Worm (Caenorhabditis elegans) whole organism, L1 larva: Measurements from ENCODE around the gene ceh-92.
A peak's percentile ranks its signal among the peaks of the same experiment; 100 is the strongest.

ENCODE experiments used
- C16A3.4 ChIP-seq: fragments of 150-350 bp; optimal IDR thresholded peaks from 2 replicates; lab custom pipeline; 2014; ENCODE audit warnings: missing biosample characterization, missing genetic modification characterization
- F16B12.6 ChIP-seq: fragments of 150-350 bp; optimal IDR thresholded peaks from 2 replicates; lab custom pipeline; 2014; ENCODE audit warnings: missing biosample characterization, missing genetic modification characterization
- alr-1 ChIP-seq: fragments of 200-800 bp; sonication (Bioruptor generic); optimal IDR thresholded peaks from 2 replicates; lab custom pipeline; 2018; ENCODE audit warnings: borderline replicate concordance, mild to moderate bottlenecking, missing genetic modification characterization, missing compliant biosample characterization
- blmp-1 ChIP-seq: fragments of 150-350 bp; optimal IDR thresholded peaks from 2 replicates; lab custom pipeline; 2014; ENCODE audit warnings: missing biosample characterization, missing genetic modification characterization
- ceh-8 ChIP-seq: fragments of 200-800 bp; sonication (Bioruptor generic); optimal IDR thresholded peaks from 2 replicates; lab custom pipeline; 2018; ENCODE audit warnings: mild to moderate bottlenecking, missing genetic modification characterization, moderate library complexity, missing compliant biosample characterization
- ceh-82 ChIP-seq, 3 experiments: fragments of 150-350 bp in 1 of 3; sonication (generic microtip) in 2 of 3; optimal IDR thresholded peaks; 2 replicates each; lab custom pipeline; 2014 to 2017; ENCODE audit warnings: missing biosample characterization in 3 of 3, missing genetic modification characterization in 3 of 3
- ceh-88 ChIP-seq: fragments of 200-800 bp; sonication (Bioruptor generic); IDR thresholded peaks from 2 replicates; pipeline ENCODE4 v1.3.6; 2022; ENCODE audit warnings: missing genetic modification characterization, missing compliant biosample characterization
- ceh-90 ChIP-seq: sonication (generic microtip); optimal IDR thresholded peaks from 2 replicates; lab custom pipeline; 2016; ENCODE audit warnings: missing genetic modification characterization, missing compliant biosample characterization
- dpl-1 ChIP-seq, 3 experiments: fragments of 150-350 bp in 2 of 3; sonication (generic microtip) in 1 of 3; optimal IDR thresholded peaks; 2 replicates each; lab custom pipeline; 2014 to 2017; ENCODE audit warnings: missing biosample characterization in 3 of 3, missing genetic modification characterization in 3 of 3, missing genetic modification reagents in 3 of 3
- dsc-1 ChIP-seq: sonication (generic microtip); optimal IDR thresholded peaks from 2 replicates; lab custom pipeline; 2016; ENCODE audit warnings: mild to moderate bottlenecking, missing genetic modification characterization, missing compliant biosample characterization
- efl-1 ChIP-seq, 4 experiments: fragments of 150-350 bp; optimal IDR thresholded peaks in 3 of 4; peaks in 1 of 4; 1 replicate in 1 of 4; 2 replicates in 3 of 4; lab custom pipeline; 2014; ENCODE audit warnings: missing biosample characterization in 2 of 4, missing genetic modification characterization in 2 of 4, missing genetic modification reagents in 2 of 4
- efl-3 ChIP-seq: fragments of 200-800 bp; sonication (Bioruptor generic); optimal IDR thresholded peaks from 2 replicates; lab custom pipeline; 2018; ENCODE audit warnings: mild to moderate bottlenecking, missing genetic modification characterization, missing compliant biosample characterization
- egl-27 ChIP-seq, 2 experiments: fragments of 150-350 bp in 1 of 2; sonication (generic microtip); optimal IDR thresholded peaks; 3 replicates each; lab custom pipeline; 2017 to 2018; ENCODE audit warnings: missing biosample characterization in 2 of 2, missing genetic modification characterization in 2 of 2, missing genetic modification reagents in 2 of 2
- elt-3 ChIP-seq, 6 experiments: fragments of 150-350 bp in 1 of 6; sonication (generic microtip); optimal IDR thresholded peaks; 2 replicates each; lab custom pipeline; 2017 to 2018; ENCODE audit warnings: missing biosample characterization in 6 of 6, missing genetic modification characterization in 6 of 6, inconsistent platforms in 1 of 6
- fkh-10 ChIP-seq: sonication (generic microtip); optimal IDR thresholded peaks from 2 replicates; lab custom pipeline; 2017; ENCODE audit warnings: missing biosample characterization, missing genetic modification reagents, missing genetic modification characterization
- fkh-8 ChIP-seq: sonication (generic microtip); optimal IDR thresholded peaks from 2 replicates; lab custom pipeline; 2016; ENCODE audit warnings: mild to moderate bottlenecking, missing genetic modification characterization, missing compliant biosample characterization
- hlh-17 ChIP-seq: fragments of 200-800 bp; sonication (Bioruptor generic); optimal IDR thresholded peaks from 2 replicates; lab custom pipeline; 2018; ENCODE audit warnings: missing genetic modification characterization, mild to moderate bottlenecking, missing compliant biosample characterization, moderate library complexity, borderline replicate concordance
- irx-1 ChIP-seq: sonication (generic microtip); optimal IDR thresholded peaks from 2 replicates; lab custom pipeline; 2016; ENCODE audit warnings: missing genetic modification characterization, missing compliant biosample characterization
- isw-1 ChIP-seq: fragments of 200-800 bp; sonication (Bioruptor generic); IDR thresholded peaks from 2 replicates; pipeline ENCODE4 v1.3.6; 2022; ENCODE audit warnings: missing genetic modification characterization, missing compliant biosample characterization
- jun-1 ChIP-seq: fragments of 150-350 bp; optimal IDR thresholded peaks from 2 replicates; lab custom pipeline; 2014; ENCODE audit warnings: missing biosample characterization, missing genetic modification reagents, missing genetic modification characterization
- lin-13 ChIP-seq: fragments of 150-350 bp; optimal IDR thresholded peaks from 2 replicates; lab custom pipeline; 2014; ENCODE audit warnings: missing biosample characterization, missing genetic modification reagents, missing genetic modification characterization
- lin-15B ChIP-seq: fragments of 150-350 bp; sonication (generic microtip); optimal IDR thresholded peaks from 3 replicates; lab custom pipeline; 2014; ENCODE audit warnings: missing biosample characterization, missing genetic modification characterization
- lin-35 ChIP-seq, 2 experiments: fragments of 150-350 bp; optimal IDR thresholded peaks; 2 replicates each; lab custom pipeline; 2014; ENCODE audit warnings: missing biosample characterization in 2 of 2, missing genetic modification characterization in 2 of 2, missing genetic modification reagents in 2 of 2
- lin-39 ChIP-seq: fragments of 150-350 bp; optimal IDR thresholded peaks from 2 replicates; lab custom pipeline; 2014; ENCODE audit warnings: missing biosample characterization, missing genetic modification reagents, missing genetic modification characterization
- lsy-2 ChIP-seq, 2 experiments: fragments of 150-350 bp; optimal IDR thresholded peaks; 2 replicates each; lab custom pipeline; 2014; ENCODE audit warnings: missing biosample characterization in 2 of 2, missing genetic modification characterization in 2 of 2
- mab-9 ChIP-seq: fragments of 200-800 bp; sonication (Bioruptor generic); IDR thresholded peaks from 2 replicates; pipeline ENCODE4 v1.3.6; 2022; ENCODE audit warnings: missing genetic modification reagents, missing genetic modification characterization, missing compliant biosample characterization
- mdl-1 ChIP-seq, 2 experiments: fragments of 150-350 bp; optimal IDR thresholded peaks; 2 replicates each; lab custom pipeline; 2014 to 2017; ENCODE audit warnings: missing biosample characterization in 2 of 2, missing genetic modification characterization in 2 of 2, inconsistent platforms in 1 of 2
- mef-2 ChIP-seq: fragments of 150-350 bp; optimal IDR thresholded peaks from 2 replicates; lab custom pipeline; 2014; ENCODE audit warnings: missing biosample characterization, missing genetic modification characterization
- mep-1 ChIP-seq: fragments of 150-350 bp; optimal IDR thresholded peaks from 2 replicates; lab custom pipeline; 2014; ENCODE audit warnings: missing biosample characterization, missing genetic modification characterization
- nhr-11 ChIP-seq: fragments of 150-350 bp; optimal IDR thresholded peaks from 2 replicates; lab custom pipeline; 2014; ENCODE audit warnings: missing biosample characterization, missing genetic modification characterization
- nhr-19 ChIP-seq: fragments of 200-800 bp; sonication (Bioruptor generic); conservative IDR thresholded peaks from 2 replicates; pipeline ENCODE4 v1.3.6; 2022; ENCODE audit warnings: missing genetic modification characterization, missing compliant biosample characterization
- nhr-20 ChIP-seq: sonication (generic microtip); optimal IDR thresholded peaks from 2 replicates; lab custom pipeline; 2016; ENCODE audit warnings: mild to moderate bottlenecking, missing genetic modification characterization, missing compliant biosample characterization
- nhr-28 ChIP-seq: fragments of 150-350 bp; optimal IDR thresholded peaks from 2 replicates; lab custom pipeline; 2014; ENCODE audit warnings: missing biosample characterization, missing genetic modification characterization
- nhr-77 ChIP-seq: fragments of 150-350 bp; optimal IDR thresholded peaks from 2 replicates; lab custom pipeline; 2014; ENCODE audit warnings: missing biosample characterization, missing genetic modification characterization
- nhr-85 ChIP-seq: sonication (generic microtip); peaks from one replicate; lab custom pipeline; 2016; ENCODE audit warnings: missing genetic modification characterization, inconsistent platforms, missing compliant biosample characterization
- nhr-90 ChIP-seq: sonication (generic microtip); optimal IDR thresholded peaks from 2 replicates; lab custom pipeline; 2016; ENCODE audit warnings: mild to moderate bottlenecking, missing genetic modification characterization, missing compliant biosample characterization; ENCODE audit not compliant: poor library complexity
- pax-3 ChIP-seq: fragments of 200-800 bp; sonication (Bioruptor generic); optimal IDR thresholded peaks from 2 replicates; lab custom pipeline; 2018; ENCODE audit warnings: mild to moderate bottlenecking, missing genetic modification characterization, moderate library complexity, missing compliant biosample characterization
- pqm-1 ChIP-seq: sonication (generic microtip); optimal IDR thresholded peaks from 3 replicates; lab custom pipeline; 2017; ENCODE audit warnings: missing biosample characterization, missing genetic modification characterization
- rnt-1 ChIP-seq: sonication (generic microtip); optimal IDR thresholded peaks from 2 replicates; lab custom pipeline; 2016; ENCODE audit warnings: mild to moderate bottlenecking, missing genetic modification characterization, moderate library complexity, missing compliant biosample characterization
- skn-1 ChIP-seq: fragments of 150-350 bp; optimal IDR thresholded peaks from 2 replicates; lab custom pipeline; 2014; ENCODE audit warnings: missing biosample characterization, missing genetic modification characterization
- snpc-4 ChIP-seq: fragments of 150-350 bp; optimal IDR thresholded peaks from 2 replicates; lab custom pipeline; 2014; ENCODE audit warnings: missing biosample characterization, missing genetic modification characterization
- snu-23 ChIP-seq: sonication (generic microtip); optimal IDR thresholded peaks from 2 replicates; lab custom pipeline; 2016; ENCODE audit warnings: missing genetic modification characterization, missing compliant biosample characterization
- swsn-7 ChIP-seq: sonication (generic microtip); optimal IDR thresholded peaks from 2 replicates; lab custom pipeline; 2016; ENCODE audit warnings: missing genetic modification characterization, missing compliant biosample characterization
- tbx-2 ChIP-seq: sonication (generic microtip); optimal IDR thresholded peaks from 2 replicates; lab custom pipeline; 2016; ENCODE audit warnings: missing genetic modification characterization, missing compliant biosample characterization
- unc-130 ChIP-seq: fragments of 150-350 bp; optimal IDR thresholded peaks from 2 replicates; lab custom pipeline; 2017; ENCODE audit warnings: missing biosample characterization, missing genetic modification characterization, inconsistent platforms
- unc-86 ChIP-seq: sonication (generic microtip); optimal IDR thresholded peaks from 2 replicates; lab custom pipeline; 2016; ENCODE audit warnings: missing genetic modification characterization, missing compliant biosample characterization
- vab-15 ChIP-seq: sonication (generic microtip); optimal IDR thresholded peaks from 2 replicates; lab custom pipeline; 2017; ENCODE audit warnings: missing genotype, mild to moderate bottlenecking, missing genetic modification characterization, missing compliant biosample characterization
- xbp-1 ChIP-seq: sonication (generic microtip); optimal IDR thresholded peaks from 2 replicates; lab custom pipeline; 2016; ENCODE audit warnings: missing genetic modification characterization, missing compliant biosample characterization
- zip-4 ChIP-seq: fragments of 200-800 bp; sonication (Bioruptor generic); optimal IDR thresholded peaks from 2 replicates; lab custom pipeline; 2018; ENCODE audit warnings: mild to moderate bottlenecking, missing genetic modification characterization, moderate library complexity, missing compliant biosample characterization
- ztf-11 ChIP-seq, 2 experiments: sonication (generic microtip); optimal IDR thresholded peaks; 2 replicates each; lab custom pipeline; 2016 to 2017; ENCODE audit warnings: missing genetic modification characterization in 2 of 2, missing biosample characterization in 1 of 2, missing compliant biosample characterization in 1 of 2

ceh-92 gene

DNA sequence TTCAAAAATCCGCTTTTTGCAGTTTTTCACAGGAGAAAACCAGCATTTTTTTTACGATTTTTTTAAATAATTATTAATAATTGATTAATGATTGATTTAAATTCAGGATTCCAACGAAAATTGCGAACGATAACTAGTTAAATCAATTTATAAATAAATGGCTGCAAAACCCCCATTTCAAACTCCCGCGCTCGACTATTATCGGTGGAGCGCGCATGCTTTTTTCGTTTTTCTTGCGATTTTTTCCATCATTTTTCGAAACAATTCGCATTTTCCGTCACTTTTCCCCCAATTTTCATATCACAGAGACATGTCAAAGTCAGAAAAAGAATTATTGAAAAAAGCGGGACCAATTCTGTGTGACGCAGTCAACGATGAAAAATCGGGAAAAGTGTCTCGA lies 15.8 kb upstream of the ceh-92 start, which contains the start of gene Y66D12A.10:
TSS of gene Y66D12A.10 (plus strand) at position 273 of the 400 bp plus-strand sequence.
- no peak for TF ChIP-seq fkh-10 (GFP tag; lab: Kevin White, UChicago)
- TF ChIP-seq lin-35 (GFP tag; optimal IDR thresholded peaks at IDR 0.05; lab: Kevin White, UChicago) = peak; percentile 96 to 99
- peak; percentile 62 for TF ChIP-seq skn-1
- no peak for TF ChIP-seq vab-15
- TF ChIP-seq nhr-85 (tag; lab: Kevin White, UChicago) = peak; percentile 41
- no peak for TF ChIP-seq mef-2 (tag; lab: Kevin White, UChicago)
- TF ChIP-seq hlh-17 = no peak
- TF ChIP-seq lin-13 (GFP tag; lab: Kevin White, UChicago) = peak; percentile 32
- no peak for TF ChIP-seq ceh-8 (GFP tag; lab: Kevin White, UChicago)
- TF ChIP-seq pqm-1 = no peak
- 0 out of 2 replicates have a peak, but pooled peaks have one; percentile 14 for TF ChIP-seq nhr-19 (GFP tag; lab: Robert Waterston, UW)
- no peak for TF ChIP-seq unc-130
- TF ChIP-seq zip-4 = no peak
- peak; percentile 27 for TF ChIP-seq xbp-1 (tag; lab: Kevin White, UChicago)
- peak in 1 of 6 experiments; percentile 26 for TF ChIP-seq elt-3 (tag; optimal IDR thresholded peaks at IDR 0.05; lab: Kevin White, UChicago)
- TF ChIP-seq mab-9 (GFP tag; lab: Robert Waterston, UW) = no peak
- TF ChIP-seq mep-1 = peak; percentile 25
- peak; percentile 66 for TF ChIP-seq lin-15B (tag; lab: Kevin White, UChicago)
- peak; percentile 19 for TF ChIP-seq swsn-7 (tag; lab: Kevin White, UChicago)
- TF ChIP-seq ztf-11 (tag; optimal IDR thresholded peaks at IDR 0.05; lab: Kevin White, UChicago) = no peak
- peak in 1 of 2 experiments; percentile 3 for TF ChIP-seq mdl-1 (tag; optimal IDR thresholded peaks at IDR 0.05; lab: Kevin White, UChicago)
- TF ChIP-seq isw-1 (GFP tag; lab: Robert Waterston, UW) = no peak; the same call in 1 of the 2 replicates
- peak in 1 of 3 experiments; percentile 56 for TF ChIP-seq ceh-82 (tag; optimal IDR thresholded peaks at IDR 0.05; lab: Kevin White, UChicago)
- TF ChIP-seq dsc-1 (tag; lab: Kevin White, UChicago) = no peak
- TF ChIP-seq snu-23 (GFP tag; lab: Kevin White, UChicago) = peak; percentile 43
- no peak for TF ChIP-seq pax-3 (tag; lab: Kevin White, UChicago)
- TF ChIP-seq irx-1 (tag; lab: Kevin White, UChicago) = no peak
- TF ChIP-seq C16A3.4 (tag; lab: Kevin White, UChicago) = peak; percentile 14
- peak; percentile 22 for TF ChIP-seq nhr-90 (tag; lab: Kevin White, UChicago)
- TF ChIP-seq efl-1 (optimal IDR thresholded peaks at IDR 0.05; lab: Kevin White, UChicago) = peak; percentile 88 to 96
- peak; percentile 97 to 100 for TF ChIP-seq efl-1 (GFP tag; optimal IDR thresholded peaks at IDR 0.05 in 1 of 2; lab: Kevin White, UChicago)
- TF ChIP-seq tbx-2 (tag; lab: Kevin White, UChicago) = peak; percentile 17
- TF ChIP-seq snpc-4 (tag; lab: Kevin White, UChicago) = peak; percentile 10
- TF ChIP-seq fkh-8 (tag; lab: Kevin White, UChicago) = no peak
- peak; percentile 91 to 96 (median 94) for TF ChIP-seq dpl-1 (GFP tag; optimal IDR thresholded peaks at IDR 0.05; lab: Kevin White, UChicago)
- TF ChIP-seq alr-1 (tag; lab: Kevin White, UChicago) = no peak
- no peak for TF ChIP-seq nhr-11 (tag; lab: Kevin White, UChicago)
- no peak for TF ChIP-seq ceh-90 (tag; lab: Kevin White, UChicago)
- TF ChIP-seq egl-27 (tag; optimal IDR thresholded peaks at IDR 0.05; lab: Kevin White, UChicago) = no peak
- TF ChIP-seq efl-3 (GFP tag; lab: Kevin White, UChicago) = no peak
- TF ChIP-seq blmp-1 (tag; lab: Kevin White, UChicago) = peak; percentile 32
- TF ChIP-seq ceh-88 = no peak
- TF ChIP-seq F16B12.6 (tag; lab: Kevin White, UChicago) = peak; percentile 41
- no peak for TF ChIP-seq jun-1 (tag; lab: Kevin White, UChicago)
- peak; percentile 33 for TF ChIP-seq nhr-77 (tag; lab: Kevin White, UChicago)
- TF ChIP-seq rnt-1 (tag; lab: Kevin White, UChicago) = no peak
- TF ChIP-seq lin-39 (tag; lab: Kevin White, UChicago) = no peak
- TF ChIP-seq lsy-2 (tag; optimal IDR thresholded peaks at IDR 0.05; lab: Kevin White, UChicago) = peak; percentile 48 to 77
- no peak for TF ChIP-seq nhr-28 (tag; lab: Kevin White, UChicago)
- no peak for TF ChIP-seq nhr-20 (tag; lab: Kevin White, UChicago)
- peak; percentile 13 for TF ChIP-seq unc-86 (tag; lab: Kevin White, UChicago)
